Worm (Caenorhabditis elegans) whole organism, L1 larva: ENCODE results near the gene vha-7.

Experiments used
- C04F5.9 ChIP-seq: sonication (generic microtip); optimal IDR thresholded peaks from 2 replicates; lab custom pipeline; 2016; ENCODE audit warnings: missing genetic modification characterization, missing compliant biosample characterization
- C16A3.4 ChIP-seq: fragments of 150-350 bp; optimal IDR thresholded peaks from 2 replicates; lab custom pipeline; 2014; ENCODE audit warnings: missing biosample characterization, missing genetic modification characterization
- C34B4.2 ChIP-seq: sonication (generic microtip); optimal IDR thresholded peaks from 2 replicates; lab custom pipeline; 2017; ENCODE audit warnings: mild to moderate bottlenecking, missing genetic modification characterization, missing compliant biosample characterization
- Y116A8C.19 ChIP-seq: sonication (generic microtip); optimal IDR thresholded peaks from 2 replicates; lab custom pipeline; 2016; ENCODE audit warnings: missing compliant biosample characterization, missing genetic modification characterization, borderline replicate concordance
- aha-1 ChIP-seq: fragments of 150-350 bp; optimal IDR thresholded peaks from 2 replicates; lab custom pipeline; 2014; ENCODE audit warnings: missing biosample characterization, missing genetic modification characterization
- alr-1 ChIP-seq: fragments of 200-800 bp; sonication (Bioruptor generic); optimal IDR thresholded peaks from 2 replicates; lab custom pipeline; 2018; ENCODE audit warnings: borderline replicate concordance, mild to moderate bottlenecking, missing genetic modification characterization, missing compliant biosample characterization
- aly-2 ChIP-seq: fragments of 150-350 bp; optimal IDR thresholded peaks from 2 replicates; lab custom pipeline; 2014; ENCODE audit warnings: missing biosample characterization, missing genetic modification characterization
- ama-1 ChIP-seq: fragments of 150-350 bp; optimal IDR thresholded peaks from 2 replicates; lab custom pipeline; 2014
- ceh-8 ChIP-seq: fragments of 200-800 bp; sonication (Bioruptor generic); optimal IDR thresholded peaks from 2 replicates; lab custom pipeline; 2018; ENCODE audit warnings: mild to moderate bottlenecking, missing genetic modification characterization, moderate library complexity, missing compliant biosample characterization
- ceh-82 ChIP-seq, 3 experiments: fragments of 150-350 bp in 1 of 3; sonication (generic microtip) in 2 of 3; optimal IDR thresholded peaks; 2 replicates each; lab custom pipeline; 2014 to 2017; ENCODE audit warnings: missing biosample characterization in 3 of 3, missing genetic modification characterization in 3 of 3
- ceh-88 ChIP-seq: fragments of 200-800 bp; sonication (Bioruptor generic); IDR thresholded peaks from 2 replicates; pipeline ENCODE4 v1.3.6; 2022; ENCODE audit warnings: missing genetic modification characterization, missing compliant biosample characterization
- dpl-1 ChIP-seq, 3 experiments: fragments of 150-350 bp in 2 of 3; sonication (generic microtip) in 1 of 3; optimal IDR thresholded peaks; 2 replicates each; lab custom pipeline; 2014 to 2017; ENCODE audit warnings: missing biosample characterization in 3 of 3, missing genetic modification characterization in 3 of 3, missing genetic modification reagents in 3 of 3
- egl-27 ChIP-seq, 2 experiments: fragments of 150-350 bp in 1 of 2; sonication (generic microtip); optimal IDR thresholded peaks; 3 replicates each; lab custom pipeline; 2017 to 2018; ENCODE audit warnings: missing biosample characterization in 2 of 2, missing genetic modification characterization in 2 of 2, missing genetic modification reagents in 2 of 2
- fkh-8 ChIP-seq: sonication (generic microtip); optimal IDR thresholded peaks from 2 replicates; lab custom pipeline; 2016; ENCODE audit warnings: mild to moderate bottlenecking, missing genetic modification characterization, missing compliant biosample characterization
- fos-1 ChIP-seq: fragments of 150-350 bp; optimal IDR thresholded peaks from 2 replicates; lab custom pipeline; 2014; ENCODE audit warnings: missing biosample characterization, missing genetic modification characterization
- hlh-17 ChIP-seq: fragments of 200-800 bp; sonication (Bioruptor generic); optimal IDR thresholded peaks from 2 replicates; lab custom pipeline; 2018; ENCODE audit warnings: missing genetic modification characterization, mild to moderate bottlenecking, missing compliant biosample characterization, moderate library complexity, borderline replicate concordance
- hlh-4 ChIP-seq: sonication (generic microtip); optimal IDR thresholded peaks from 2 replicates; lab custom pipeline; 2016; ENCODE audit warnings: mild to moderate bottlenecking, missing genetic modification characterization, missing compliant biosample characterization
- hpl-2 ChIP-seq: fragments of 150-350 bp; optimal IDR thresholded peaks from 2 replicates; lab custom pipeline; 2014; ENCODE audit warnings: missing biosample characterization, missing genetic modification reagents, missing genetic modification characterization
- irx-1 ChIP-seq: sonication (generic microtip); optimal IDR thresholded peaks from 2 replicates; lab custom pipeline; 2016; ENCODE audit warnings: missing genetic modification characterization, missing compliant biosample characterization
- lin-14 ChIP-seq: fragments of 200-800 bp; sonication (Bioruptor generic); optimal IDR thresholded peaks from 2 replicates; lab custom pipeline; 2018; ENCODE audit warnings: mild to moderate bottlenecking, missing genetic modification characterization, moderate library complexity, missing compliant biosample characterization
- lin-35 ChIP-seq, 2 experiments: fragments of 150-350 bp; optimal IDR thresholded peaks; 2 replicates each; lab custom pipeline; 2014; ENCODE audit warnings: missing biosample characterization in 2 of 2, missing genetic modification characterization in 2 of 2, missing genetic modification reagents in 2 of 2
- lsy-2 ChIP-seq, 2 experiments: fragments of 150-350 bp; optimal IDR thresholded peaks; 2 replicates each; lab custom pipeline; 2014; ENCODE audit warnings: missing biosample characterization in 2 of 2, missing genetic modification characterization in 2 of 2
- mep-1 ChIP-seq: fragments of 150-350 bp; optimal IDR thresholded peaks from 2 replicates; lab custom pipeline; 2014; ENCODE audit warnings: missing biosample characterization, missing genetic modification characterization
- nhr-11 ChIP-seq: fragments of 150-350 bp; optimal IDR thresholded peaks from 2 replicates; lab custom pipeline; 2014; ENCODE audit warnings: missing biosample characterization, missing genetic modification characterization
- nhr-19 ChIP-seq: fragments of 200-800 bp; sonication (Bioruptor generic); conservative IDR thresholded peaks from 2 replicates; pipeline ENCODE4 v1.3.6; 2022; ENCODE audit warnings: missing genetic modification characterization, missing compliant biosample characterization
- nhr-237 ChIP-seq: fragments of 150-350 bp; optimal IDR thresholded peaks from 2 replicates; lab custom pipeline; 2014; ENCODE audit warnings: missing biosample characterization, missing genetic modification characterization
- nhr-47 ChIP-seq: sonication (generic microtip); optimal IDR thresholded peaks from 2 replicates; lab custom pipeline; 2016; ENCODE audit warnings: mild to moderate bottlenecking, missing genetic modification characterization, moderate library complexity, missing compliant biosample characterization
- nhr-71 ChIP-seq: sonication (generic microtip); optimal IDR thresholded peaks from 2 replicates; lab custom pipeline; 2016; ENCODE audit warnings: mild to moderate bottlenecking, missing genetic modification characterization, moderate library complexity, missing compliant biosample characterization
- nhr-77 ChIP-seq: fragments of 150-350 bp; optimal IDR thresholded peaks from 2 replicates; lab custom pipeline; 2014; ENCODE audit warnings: missing biosample characterization, missing genetic modification characterization
- nhr-84 ChIP-seq: sonication (generic microtip); optimal IDR thresholded peaks from 2 replicates; lab custom pipeline; 2017; ENCODE audit warnings: missing biosample characterization, missing genetic modification characterization
- nhr-90 ChIP-seq: sonication (generic microtip); optimal IDR thresholded peaks from 2 replicates; lab custom pipeline; 2016; ENCODE audit warnings: mild to moderate bottlenecking, missing genetic modification characterization, missing compliant biosample characterization; ENCODE audit not compliant: poor library complexity
- pag-3 ChIP-seq: sonication (generic microtip); optimal IDR thresholded peaks from 2 replicates; lab custom pipeline; 2017; ENCODE audit warnings: missing genetic modification characterization, mild to moderate bottlenecking, missing compliant biosample characterization, antibody characterized with exemption, borderline replicate concordance; ENCODE audit not compliant: insufficient read depth
- pax-3 ChIP-seq: fragments of 200-800 bp; sonication (Bioruptor generic); optimal IDR thresholded peaks from 2 replicates; lab custom pipeline; 2018; ENCODE audit warnings: mild to moderate bottlenecking, missing genetic modification characterization, moderate library complexity, missing compliant biosample characterization
- skn-1 ChIP-seq: fragments of 150-350 bp; optimal IDR thresholded peaks from 2 replicates; lab custom pipeline; 2014; ENCODE audit warnings: missing biosample characterization, missing genetic modification characterization
- snu-23 ChIP-seq: sonication (generic microtip); optimal IDR thresholded peaks from 2 replicates; lab custom pipeline; 2016; ENCODE audit warnings: missing genetic modification characterization, missing compliant biosample characterization
- sox-4 ChIP-seq: sonication (generic microtip); optimal IDR thresholded peaks from 2 replicates; lab custom pipeline; 2016; ENCODE audit warnings: missing genetic modification characterization, missing compliant biosample characterization
- sptf-1 ChIP-seq: fragments of 150-350 bp; optimal IDR thresholded peaks from 2 replicates; lab custom pipeline; 2014; ENCODE audit warnings: missing biosample characterization, missing genetic modification characterization
- tbx-2 ChIP-seq: sonication (generic microtip); optimal IDR thresholded peaks from 2 replicates; lab custom pipeline; 2016; ENCODE audit warnings: missing genetic modification characterization, missing compliant biosample characterization
- unc-30 ChIP-seq: sonication (generic microtip); optimal IDR thresholded peaks from 2 replicates; lab custom pipeline; 2017; ENCODE audit warnings: missing biosample characterization, missing genetic modification characterization
- unc-62 ChIP-seq: fragments of 150-350 bp; optimal IDR thresholded peaks from 2 replicates; lab custom pipeline; 2014; ENCODE audit warnings: missing biosample characterization, missing genetic modification reagents, missing genetic modification characterization
- unc-86 ChIP-seq: sonication (generic microtip); optimal IDR thresholded peaks from 2 replicates; lab custom pipeline; 2016; ENCODE audit warnings: missing genetic modification characterization, missing compliant biosample characterization
- unc-98 ChIP-seq: fragments of 200-800 bp; sonication (Bioruptor generic); IDR thresholded peaks from 2 replicates; pipeline ENCODE4 v1.3.6; 2022; ENCODE audit warnings: missing genetic modification characterization, missing compliant biosample characterization
- vab-15 ChIP-seq: sonication (generic microtip); optimal IDR thresholded peaks from 2 replicates; lab custom pipeline; 2017; ENCODE audit warnings: missing genotype, mild to moderate bottlenecking, missing genetic modification characterization, missing compliant biosample characterization
- xbp-1 ChIP-seq: sonication (generic microtip); optimal IDR thresholded peaks from 2 replicates; lab custom pipeline; 2016; ENCODE audit warnings: missing genetic modification characterization, missing compliant biosample characterization
- zip-4 ChIP-seq: fragments of 200-800 bp; sonication (Bioruptor generic); optimal IDR thresholded peaks from 2 replicates; lab custom pipeline; 2018; ENCODE audit warnings: mild to moderate bottlenecking, missing genetic modification characterization, moderate library complexity, missing compliant biosample characterization

Gene vha-7

DNA sequence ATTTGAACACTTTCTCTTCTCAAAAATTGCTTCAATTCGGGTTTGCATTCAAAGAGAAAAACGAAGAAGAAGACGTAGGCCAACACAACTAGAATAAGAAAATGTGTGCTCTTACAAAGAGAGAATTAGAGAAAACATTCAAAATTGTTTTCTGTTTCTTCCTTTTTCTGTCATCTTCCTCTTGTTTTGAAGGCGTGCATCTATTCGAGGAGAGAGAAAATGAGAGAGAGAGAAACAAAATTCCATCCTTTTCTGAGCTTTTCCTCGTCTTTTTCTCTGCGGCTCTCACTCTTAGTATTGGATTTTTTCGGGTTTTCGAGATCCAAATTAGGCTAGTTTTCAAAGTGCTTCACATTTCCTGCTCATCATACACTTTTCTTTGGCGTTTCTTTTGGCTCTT, 11.3 kb downstream of the vha-7 start (continued):
- peak in 1 of 3 experiments; percentile 57 for TF ChIP-seq dpl-1 (GFP tag; optimal IDR thresholded peaks at IDR 0.05; lab: Kevin White, UChicago)
- peak; percentile 51 to 74 for TF ChIP-seq lsy-2 (tag; optimal IDR thresholded peaks at IDR 0.05; lab: Kevin White, UChicago)
- TF ChIP-seq mep-1: peak; percentile 52
- TF ChIP-seq C04F5.9 (tag; lab: Kevin White, UChicago): no peak
- no peak for TF ChIP-seq C16A3.4 (tag; lab: Kevin White, UChicago)
- no peak for TF ChIP-seq sox-4 (tag; lab: Kevin White, UChicago)
- no peak for TF ChIP-seq aha-1 (tag; lab: Kevin White, UChicago)
- TF ChIP-seq ceh-82 (tag; optimal IDR thresholded peaks at IDR 0.05; lab: Kevin White, UChicago): peak; percentile 0 to 56 (median 1)
- TF ChIP-seq hlh-4: no peak
- no peak for TF ChIP-seq pag-3
- no peak for TF ChIP-seq pax-3 (tag; lab: Kevin White, UChicago)
- TF ChIP-seq vab-15: no peak
- no peak for TF ChIP-seq hpl-2 (GFP tag; lab: Kevin White, UChicago)
- no peak for TF ChIP-seq alr-1 (tag; lab: Kevin White, UChicago)
- TF ChIP-seq nhr-84 (tag; lab: Kevin White, UChicago): no peak
- TF ChIP-seq irx-1 (tag; lab: Kevin White, UChicago): peak; percentile 0
- TF ChIP-seq Y116A8C.19 (tag; lab: Kevin White, UChicago): no peak
- TF ChIP-seq nhr-47: peak; percentile 65
- TF ChIP-seq lin-14 (GFP tag; lab: Kevin White, UChicago): peak; percentile 95
- peak; percentile 67 for TF ChIP-seq nhr-71 (tag; lab: Kevin White, UChicago)
- TF ChIP-seq nhr-90 (tag; lab: Kevin White, UChicago): no peak
- TF ChIP-seq fkh-8: peak; percentile 71
- peak; percentile 42 for TF ChIP-seq tbx-2 (tag; lab: Kevin White, UChicago)
- TF ChIP-seq unc-86: peak; percentile 67
- TF ChIP-seq C34B4.2 (tag; lab: Kevin White, UChicago): no peak
- TF ChIP-seq unc-62 (GFP tag; lab: Kevin White, UChicago): no peak
- TF ChIP-seq hlh-17 (GFP tag; lab: Kevin White, UChicago): no peak
- no peak for TF ChIP-seq zip-4 (GFP tag; lab: Kevin White, UChicago)
- TF ChIP-seq nhr-19 (GFP tag; lab: Robert Waterston, UW): no peak
- TF ChIP-seq fos-1: peak; percentile 31
- TF ChIP-seq sptf-1 (tag; lab: Kevin White, UChicago): no peak
- TF ChIP-seq skn-1: no peak
- TF ChIP-seq nhr-11 (tag; lab: Kevin White, UChicago): no peak
- TF ChIP-seq aly-2 (tag; lab: Kevin White, UChicago): peak; percentile 46
- TF ChIP-seq snu-23: peak; percentile 58
- no peak for TF ChIP-seq ceh-8 (GFP tag; lab: Kevin White, UChicago)
- TF ChIP-seq unc-30 (tag; lab: Kevin White, UChicago): no peak
- TF ChIP-seq ceh-88: no peak
- no peak for TF ChIP-seq nhr-237 (tag; lab: Kevin White, UChicago)
- no peak for TF ChIP-seq ama-1 (lab: Kevin White, UChicago)
- TF ChIP-seq xbp-1 (tag; lab: Kevin White, UChicago): peak; percentile 31
- TF ChIP-seq unc-98 (GFP tag; lab: Robert Waterston, UW): no peak
- TF ChIP-seq lin-35 (GFP tag; optimal IDR thresholded peaks at IDR 0.05; lab: Kevin White, UChicago): peak in 1 of 2 experiments; percentile 47
- no peak for TF ChIP-seq egl-27 (tag; optimal IDR thresholded peaks at IDR 0.05; lab: Kevin White, UChicago)
- peak; percentile 32 for TF ChIP-seq nhr-77 (tag; lab: Kevin White, UChicago)
